Worm (Caenorhabditis elegans): ENCODE results near the gene F59A2.5.
A peak's percentile ranks its signal among the peaks of the same experiment; 100 is the strongest.

F59A2.5 gene

ce11 chrIII:3418906-3419305, 14.2 kb downstream of the F59A2.5 start:
- TF ChIP-seq nfya-1 (tag; optimal IDR thresholded peaks at IDR 0.05), result peak; percentile 98
- TF ChIP-seq nhr-232 (tag; optimal IDR thresholded peaks at IDR 0.05), result no peak

- TF ChIP-seq C08G9.2 (tag; optimal IDR thresholded peaks at IDR 0.05) (peak; percentile 54), rnt-1 (tag; optimal IDR thresholded peaks at IDR 0.05) (peak; percentile 10), ceh-2 (tag; optimal IDR thresholded peaks at IDR 0.05) (peak; percentile 48), ceh-34 (tag; optimal IDR thresholded peaks at IDR 0.05) (peak; percentile 17), pha-2 (tag; optimal IDR thresholded peaks at IDR 0.05) (no peak), zip-5 (tag; optimal IDR thresholded peaks at IDR 0.05) (peak; percentile 36), T23F11.4 (GFP tag; optimal IDR thresholded peaks at IDR 0.05) (no peak), ref-2 (tag; optimal IDR thresholded peaks at IDR 0.05) (peak; percentile 17), hlh-15 (tag; optimal IDR thresholded peaks at IDR 0.05) (no peak), tbx-2 (tag; optimal IDR thresholded peaks at IDR 0.05) (peak; percentile 52), ceh-31 (tag; optimal IDR thresholded peaks at IDR 0.05) (peak; percentile 72), ceh-14 (tag; optimal IDR thresholded peaks at IDR 0.05) (peak; percentile 7), ahr-1 (tag; optimal IDR thresholded peaks at IDR 0.05) (no peak), lim-6 (tag; optimal IDR thresholded peaks at IDR 0.05) (peak; percentile 29)
Observed at ce11 chrIII:3423924-3424323, 19.3 kb downstream of the F59A2.5 start.

ce11 chrIII:3425438-3425837, 20.8 kb downstream of the F59A2.5 start, which contains the start of gene metl-18:
Gene metl-18, plus strand, starts transcription at chrIII:3425738.
- TF ChIP-seq che-1 (tag; optimal IDR thresholded peaks at IDR 0.05) (no peak), ttx-3 (tag; optimal IDR thresholded peaks at IDR 0.05) (no peak), ahr-1 (tag; optimal IDR thresholded peaks at IDR 0.05) (no peak), gmeb-2 (tag; optimal IDR thresholded peaks at IDR 0.05) (no peak), ceh-48 (tag; optimal IDR thresholded peaks at IDR 0.05) (no peak), unc-86 (tag; optimal IDR thresholded peaks at IDR 0.05) (no peak), dve-1 (tag; optimal IDR thresholded peaks at IDR 0.05) (no peak)

- TF ChIP-seq ceh-18 (tag; optimal IDR thresholded peaks at IDR 0.05) (no peak), pax-1 (tag; optimal IDR thresholded peaks at IDR 0.05) (no peak), ceh-45 (GFP tag; IDR thresholded peaks at IDR 0.05) (no peak), fax-1 (tag; optimal IDR thresholded peaks at IDR 0.05) (no peak), ceh-2 (tag; optimal IDR thresholded peaks at IDR 0.05) (no peak), sox-4 (tag; optimal IDR thresholded peaks at IDR 0.05) (no peak), fkh-10 (GFP tag; optimal IDR thresholded peaks at IDR 0.05) (no peak), sox-2 (GFP tag; IDR thresholded peaks at IDR 0.05) (no peak), zip-5 (tag; optimal IDR thresholded peaks at IDR 0.05) (no peak)
Observed at ce11 chrIII:3426741-3427140, 22.1 kb downstream of the F59A2.5 start.

ce11 chrIII:3428574-3428973, 23.9 kb downstream of the F59A2.5 start:
- TF ChIP-seq pros-1 (tag; optimal IDR thresholded peaks at IDR 0.05), result no peak
- TF ChIP-seq mec-3 (tag; optimal IDR thresholded peaks at IDR 0.05; ENCODE audit: borderline replicate concordance), result no peak
- TF ChIP-seq ceh-22 (tag; optimal IDR thresholded peaks at IDR 0.05), result no peak
- no peak for TF ChIP-seq lim-6 (tag; optimal IDR thresholded peaks at IDR 0.05)
- no peak for TF ChIP-seq T23F11.4 (GFP tag; optimal IDR thresholded peaks at IDR 0.05)
- TF ChIP-seq K09A11.1 (tag; optimal IDR thresholded peaks at IDR 0.05; ENCODE audit: insufficient read depth), result no peak
- no peak for TF ChIP-seq rnt-1 (tag; optimal IDR thresholded peaks at IDR 0.05)
- no peak for TF ChIP-seq pha-4 (tag; optimal IDR thresholded peaks at IDR 0.05)
- TF ChIP-seq che-1 (tag; optimal IDR thresholded peaks at IDR 0.05), result no peak
- TF ChIP-seq unc-42 (tag; optimal IDR thresholded peaks at IDR 0.05), result no peak
- TF ChIP-seq fkh-6 (tag; optimal IDR thresholded peaks at IDR 0.05), result no peak
- TF ChIP-seq hlh-8 (tag; optimal IDR thresholded peaks at IDR 0.05), result no peak
- no peak for TF ChIP-seq pag-3 (tag; optimal IDR thresholded peaks at IDR 0.05; ENCODE audit: borderline replicate concordance)
- no peak for TF ChIP-seq sdc-2 (tag; optimal IDR thresholded peaks at IDR 0.05)
- TF ChIP-seq F13H6.1 (tag; optimal IDR thresholded peaks at IDR 0.05), result no peak
- no peak for TF ChIP-seq C08G9.2 (tag; optimal IDR thresholded peaks at IDR 0.05)
- TF ChIP-seq hlh-15 (tag; optimal IDR thresholded peaks at IDR 0.05), result no peak
- TF ChIP-seq syd-9 (tag; optimal IDR thresholded peaks at IDR 0.05), result no peak
